Fruit fly (Drosophila melanogaster) whole organism, embryonic: ENCODE measurements around the gene kat-60L1.

ENCODE experiments used
- ATbp ChIP-seq: fragments of 200-800 bp; sonication (Bioruptor generic); optimal IDR thresholded peaks from 2 replicates; lab custom pipeline; 2017; ENCODE audit warnings: missing biosample characterization, mild to moderate bottlenecking, missing genetic modification characterization, missing genetic modification reagents
- Bgb ChIP-seq: fragments of 200-800 bp; sonication (Bioruptor generic); IDR thresholded peaks from 2 replicates; pipeline ENCODE4 v1.3.6; 2022; ENCODE audit warnings: missing biosample characterization, missing genetic modification characterization; ENCODE audit not compliant: partially characterized antibody
- CG10209 ChIP-seq: fragments of 200-800 bp; sonication (Bioruptor generic); optimal IDR thresholded peaks from 3 replicates; lab custom pipeline; 2017; ENCODE audit warnings: missing biosample characterization, mild to moderate bottlenecking, missing genetic modification characterization, missing genetic modification reagents
- CG10543 ChIP-seq: fragments of 200-800 bp; sonication (Bioruptor generic); optimal IDR thresholded peaks from 3 replicates; lab custom pipeline; 2017; ENCODE audit warnings: missing biosample characterization, mild to moderate bottlenecking, missing genetic modification characterization, moderate library complexity
- CG11695 ChIP-seq: fragments of 200-800 bp; sonication (Bioruptor generic); IDR thresholded peaks from 3 replicates; pipeline ENCODE4 v1.3.6; 2022; ENCODE audit warnings: missing biosample characterization, missing genetic modification characterization
- CG12155 ChIP-seq: fragments of 200-800 bp; sonication (Bioruptor generic); optimal IDR thresholded peaks from 3 replicates; lab custom pipeline; 2016; ENCODE audit warnings: missing biosample characterization, missing genetic modification characterization
- CG12659 ChIP-seq: fragments of 200-800 bp; sonication (Bioruptor generic); optimal IDR thresholded peaks from 3 replicates; lab custom pipeline; 2017; ENCODE audit warnings: mild to moderate bottlenecking, missing biosample characterization, missing genetic modification reagents, missing genetic modification characterization
- CG12769 ChIP-seq: fragments of 200-800 bp; sonication (Bioruptor generic); optimal IDR thresholded peaks from 2 replicates; lab custom pipeline; 2019; ENCODE audit warnings: missing biosample characterization, mild to moderate bottlenecking, missing genetic modification characterization, moderate library complexity
- CG12942 ChIP-seq: fragments of 200-800 bp; sonication (Bioruptor generic); optimal IDR thresholded peaks from 3 replicates; lab custom pipeline; 2016; ENCODE audit warnings: missing biosample characterization, missing genetic modification characterization
- CG13123 ChIP-seq: fragments of 200-800 bp; sonication (Bioruptor generic); optimal IDR thresholded peaks from 2 replicates; lab custom pipeline; 2016; ENCODE audit warnings: missing biosample characterization, missing genetic modification characterization
- CG17186 ChIP-seq: fragments of 200-800 bp; sonication (Bioruptor generic); optimal IDR thresholded peaks from 3 replicates; lab custom pipeline; 2017; ENCODE audit warnings: missing biosample characterization, missing genetic modification reagents, missing genetic modification characterization
- CG33557 ChIP-seq: fragments of 200-800 bp; sonication (Bioruptor generic); optimal IDR thresholded peaks from 2 replicates; lab custom pipeline; 2019; ENCODE audit warnings: missing biosample characterization, mild to moderate bottlenecking, missing genetic modification characterization, moderate library complexity
- CG4617 ChIP-seq: fragments of 200-800 bp; sonication (Bioruptor generic); optimal IDR thresholded peaks from 3 replicates; lab custom pipeline; 2016; ENCODE audit warnings: missing biosample characterization, missing genetic modification characterization, borderline replicate concordance
- CG4707 ChIP-seq: fragments of 200-800 bp; sonication (Bioruptor generic); optimal IDR thresholded peaks from 2 replicates; lab custom pipeline; 2018; ENCODE audit warnings: missing biosample characterization, mild to moderate bottlenecking, missing genetic modification characterization, moderate library complexity
- CG5245 ChIP-seq: fragments of 200-800 bp; sonication (Bioruptor generic); optimal IDR thresholded peaks from 3 replicates; lab custom pipeline; 2016; ENCODE audit warnings: missing biosample characterization, missing genetic modification characterization
- CG6765 ChIP-seq: fragments of 200-800 bp; sonication (Bioruptor generic); optimal IDR thresholded peaks from 3 replicates; lab custom pipeline; 2017; ENCODE audit warnings: missing biosample characterization, mild to moderate bottlenecking, missing genetic modification characterization
- CG7963 ChIP-seq: fragments of 200-800 bp; sonication (Bioruptor generic); IDR thresholded peaks from 3 replicates; pipeline ENCODE4 v1.3.6; 2022; ENCODE audit warnings: missing biosample characterization, missing genetic modification characterization; ENCODE audit not compliant: partially characterized antibody
- CG8765 ChIP-seq: fragments of 200-800 bp; sonication (Bioruptor generic); IDR thresholded peaks from 2 replicates; pipeline ENCODE4 v1.3.6; 2022; ENCODE audit warnings: missing biosample characterization, missing genetic modification characterization
- CG8924 ChIP-seq: fragments of 200-800 bp; optimal IDR thresholded peaks from 3 replicates; lab custom pipeline; 2019; ENCODE audit warnings: missing biosample characterization, mild to moderate bottlenecking, missing genetic modification characterization, moderate library complexity
- CG9437 ChIP-seq: fragments of 200-800 bp; sonication (Bioruptor generic); optimal IDR thresholded peaks from 2 replicates; lab custom pipeline; 2018; ENCODE audit warnings: missing biosample characterization, mild to moderate bottlenecking, missing genetic modification characterization
- D19A ChIP-seq: fragments of 200-800 bp; optimal IDR thresholded peaks from 3 replicates; lab custom pipeline; 2019; ENCODE audit warnings: missing biosample characterization, mild to moderate bottlenecking, missing genetic modification characterization, moderate library complexity
- H15 ChIP-seq: fragments of 200-800 bp; sonication (Bioruptor generic); IDR thresholded peaks from 3 replicates; pipeline ENCODE4 v1.3.6; 2022; ENCODE audit warnings: missing biosample characterization, missing genetic modification characterization
- HLH54F ChIP-seq: fragments of 200-800 bp; sonication (Bioruptor generic); optimal IDR thresholded peaks from 3 replicates; lab custom pipeline; 2016; ENCODE audit warnings: missing biosample characterization, missing genetic modification characterization
- Hmx ChIP-seq: fragments of 200-800 bp; sonication (Bioruptor generic); optimal IDR thresholded peaks from 2 replicates; lab custom pipeline; 2016; ENCODE audit warnings: missing biosample characterization, missing genetic modification characterization
- Hr78 ChIP-seq, 2 experiments: fragments of 200-800 bp in 1 of 2; fragments of >200 bp in 1 of 2; sonication (Bioruptor generic) in 1 of 2; optimal IDR thresholded peaks; 2 replicates each; lab custom pipeline; 2017 to 2019; ENCODE audit warnings: missing biosample characterization in 2 of 2, missing genetic modification characterization in 2 of 2, mild to moderate bottlenecking in 1 of 2, moderate library complexity in 1 of 2
- MTF-1 ChIP-seq: fragments of 200-800 bp; sonication (Bioruptor generic); optimal IDR thresholded peaks from 2 replicates; lab custom pipeline; 2018; ENCODE audit warnings: missing biosample characterization, mild to moderate bottlenecking, missing genetic modification characterization, borderline replicate concordance
- Med ChIP-seq: fragments of 200-800 bp; sonication (Bioruptor generic); peaks from one replicate; lab custom pipeline; 2016; ENCODE audit warnings: missing biosample characterization, missing genetic modification characterization, mild to moderate bottlenecking, inconsistent platforms, moderate library complexity
- NC2α ChIP-seq: fragments of 200-800 bp; sonication (Bioruptor generic); optimal IDR thresholded peaks from 2 replicates; lab custom pipeline; 2016; ENCODE audit warnings: missing biosample characterization, missing genetic modification characterization
- Optix ChIP-seq: fragments of 200-800 bp; sonication (Bioruptor generic); IDR thresholded peaks from 3 replicates; pipeline ENCODE4 v1.3.6; 2022; ENCODE audit warnings: missing biosample characterization, missing genetic modification characterization
- Ssrp ChIP-seq: fragments of 200-800 bp; sonication (Bioruptor generic); optimal IDR thresholded peaks from 2 replicates; lab custom pipeline; 2018; ENCODE audit warnings: missing biosample characterization, mild to moderate bottlenecking, missing genetic modification characterization, moderate library complexity
- Tbp ChIP-seq: fragments of >200 bp; optimal IDR thresholded peaks from 2 replicates; lab custom pipeline; 2018; ENCODE audit warnings: missing biosample characterization, missing genetic modification characterization
- ara ChIP-seq: fragments of 200-800 bp; sonication (Bioruptor generic); IDR thresholded peaks from 2 replicates; pipeline ENCODE4 v1.3.6; 2022; ENCODE audit warnings: missing biosample characterization, missing genetic modification characterization
- cad ChIP-seq: fragments of >200 bp; optimal IDR thresholded peaks from 2 replicates; lab custom pipeline; 2017; ENCODE audit warnings: missing biosample characterization, missing genetic modification characterization
- chinmo ChIP-seq: fragments of 200-800 bp; sonication (Bioruptor generic); IDR thresholded peaks from 4 replicates; pipeline ENCODE4 v1.3.6; 2022; ENCODE audit warnings: missing biosample characterization, missing genetic modification characterization; ENCODE audit not compliant: partially characterized antibody
- ftz-f1 ChIP-seq: fragments of 200-800 bp; sonication (Bioruptor generic); optimal IDR thresholded peaks from 2 replicates; lab custom pipeline; 2016; ENCODE audit warnings: missing biosample characterization, missing genetic modification characterization
- fu2 ChIP-seq: fragments of 200-800 bp; sonication (Bioruptor generic); optimal IDR thresholded peaks from 2 replicates; lab custom pipeline; 2016; ENCODE audit warnings: missing biosample characterization, missing genetic modification characterization
- kah ChIP-seq: fragments of 200-800 bp; sonication (Bioruptor generic); optimal IDR thresholded peaks from 2 replicates; lab custom pipeline; 2018; ENCODE audit warnings: missing biosample characterization, mild to moderate bottlenecking, missing genetic modification characterization
- kay ChIP-seq: fragments of 200-800 bp; sonication (Bioruptor generic); optimal IDR thresholded peaks from 2 replicates; lab custom pipeline; 2016; ENCODE audit warnings: missing biosample characterization, missing genetic modification characterization
- lbe ChIP-seq: fragments of 200-800 bp; sonication (Bioruptor generic); optimal IDR thresholded peaks from 2 replicates; lab custom pipeline; 2016; ENCODE audit warnings: missing biosample characterization, mild to moderate bottlenecking, missing genetic modification characterization
- pfk ChIP-seq: fragments of 200-800 bp; sonication (Bioruptor generic); optimal IDR thresholded peaks from 2 replicates; lab custom pipeline; 2018; ENCODE audit warnings: missing biosample characterization, mild to moderate bottlenecking, missing genetic modification characterization, moderate library complexity
- pros ChIP-seq: fragments of 200-800 bp; sonication (Bioruptor generic); optimal IDR thresholded peaks from 3 replicates; lab custom pipeline; 2019; ENCODE audit warnings: missing biosample characterization, mild to moderate bottlenecking, missing genetic modification characterization, moderate library complexity
- repo ChIP-seq: fragments of 200-800 bp; sonication (Bioruptor generic); optimal IDR thresholded peaks from 2 replicates; lab custom pipeline; 2016; ENCODE audit warnings: missing biosample characterization, missing genetic modification characterization
- sc ChIP-seq, 3 experiments: fragments of >200 bp in 2 of 3; fragments of 200-800 bp in 1 of 3; sonication (Bioruptor generic) in 1 of 3; optimal IDR thresholded peaks; 2 replicates in 2 of 3; 3 replicates in 1 of 3; lab custom pipeline; 2017; ENCODE audit warnings: mild to moderate bottlenecking in 1 of 3, missing biosample characterization in 1 of 3, missing genetic modification characterization in 1 of 3, missing genetic modification reagents in 1 of 3
- sug ChIP-seq: fragments of 200-800 bp; optimal IDR thresholded peaks from 2 replicates; lab custom pipeline; 2019; ENCODE audit warnings: missing biosample characterization, mild to moderate bottlenecking, missing genetic modification characterization, moderate library complexity
- tgo ChIP-seq: fragments of 200-800 bp; sonication (Bioruptor generic); IDR thresholded peaks from 3 replicates; pipeline ENCODE4 v1.3.6; 2022; ENCODE audit warnings: missing biosample characterization, missing genetic modification characterization
- trh ChIP-seq: fragments of 200-800 bp; sonication (Bioruptor generic); optimal IDR thresholded peaks from 2 replicates; lab custom pipeline; 2016; ENCODE audit warnings: missing biosample characterization, missing genetic modification characterization
- tx ChIP-seq: fragments of 200-800 bp; sonication (Bioruptor generic); optimal IDR thresholded peaks from 2 replicates; lab custom pipeline; 2016; ENCODE audit warnings: missing biosample characterization, missing genetic modification characterization
- unpg ChIP-seq: fragments of 200-800 bp; sonication (Bioruptor generic); optimal IDR thresholded peaks from 3 replicates; lab custom pipeline; 2018; ENCODE audit warnings: missing biosample characterization, mild to moderate bottlenecking, missing genetic modification characterization, moderate library complexity
- vvl ChIP-seq: fragments of 200-800 bp; sonication (Bioruptor generic); IDR thresholded peaks from 2 replicates; pipeline ENCODE4 v1.3.6; 2022; ENCODE audit warnings: missing biosample characterization, missing genetic modification characterization

kat-60L1 gene

DNA sequence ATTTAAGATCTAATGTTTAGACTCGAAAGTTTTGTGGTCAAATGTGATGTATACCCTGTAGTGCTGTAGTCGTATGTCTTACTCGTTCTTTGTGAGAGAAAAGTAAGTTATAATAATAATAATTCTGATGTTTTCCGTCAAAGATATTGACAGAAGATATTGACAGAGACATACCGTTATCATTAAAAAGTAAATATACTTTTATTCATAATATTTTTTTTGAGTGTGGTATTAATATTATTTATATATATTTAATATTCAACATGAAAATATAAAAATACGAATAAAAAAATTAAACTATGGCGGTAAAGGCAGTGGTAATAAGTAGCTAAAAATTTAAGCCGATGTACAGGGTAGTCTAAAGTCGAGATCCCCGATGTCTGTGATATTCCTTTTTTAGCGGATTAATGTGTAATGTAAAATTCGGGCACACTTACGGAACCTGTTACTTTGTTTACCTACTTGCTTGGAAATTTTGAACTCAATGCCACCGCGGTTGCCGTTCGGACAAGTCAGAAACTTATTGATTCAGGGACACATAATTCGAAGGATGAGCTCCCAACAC, 45.2 kb upstream of the kat-60L1 start, which contains the start of the genes CG2100 and CG1236 (continued):
- no peak for TF ChIP-seq NC2α (GFP tag; lab: Kevin White, UChicago)
- peak; percentile 37 for TF ChIP-seq HLH54F (GFP tag; lab: Kevin White, UChicago)
- TF ChIP-seq CG4617, result peak; percentile 57
- no peak for TF ChIP-seq Tbp (GFP tag; lab: Kevin White, UChicago)
- TF ChIP-seq ftz-f1 (GFP tag; lab: Kevin White, UChicago), result peak; percentile 37
- peak; percentile 53 for TF ChIP-seq lbe (GFP tag; lab: Kevin White, UChicago)
- TF ChIP-seq Bgb (GFP tag; lab: Robert Waterston, UW), result no peak
- TF ChIP-seq CG12155, result peak; percentile 70
- peak; percentile 2 for TF ChIP-seq CG17186
- TF ChIP-seq D19A (tag; lab: Kevin White, UChicago), result peak; percentile 86
- peak; percentile 69 for TF ChIP-seq CG6765 (GFP tag; lab: Kevin White, UChicago)
- no peak for TF ChIP-seq fu2 (GFP tag; lab: Kevin White, UChicago)
- TF ChIP-seq CG8924, result peak; percentile 94
- TF ChIP-seq Hr78 (GFP tag; optimal IDR thresholded peaks at IDR 0.05; lab: Kevin White, UChicago), result peak in 1 of 2 experiments; percentile 66
- TF ChIP-seq CG12659, result peak; percentile 93
- no peak for TF ChIP-seq cad (GFP tag; lab: Kevin White, UChicago)
- no peak for TF ChIP-seq Hmx
- TF ChIP-seq sc (optimal IDR thresholded peaks at IDR 0.05; lab: Kevin White, UChicago), result no peak
- TF ChIP-seq sc (GFP tag; optimal IDR thresholded peaks at IDR 0.05; lab: Kevin White, UChicago), result peak; percentile 85
- peak; percentile 85 for TF ChIP-seq kah
- TF ChIP-seq ATbp (GFP tag; lab: Kevin White, UChicago), result peak; percentile 82
- TF ChIP-seq CG11695 (GFP tag; lab: Robert Waterston, UW), result peak; percentile 87
- TF ChIP-seq Optix (GFP tag; lab: Robert Waterston, UW), result peak; percentile 26; the same call in 1 of the 3 replicates
- TF ChIP-seq Med (GFP tag; lab: Kevin White, UChicago), result peak; percentile 88
- TF ChIP-seq CG12942 (GFP tag; lab: Kevin White, UChicago), result peak; percentile 71
- peak; percentile 76; the same call in 1 of the 2 replicates for TF ChIP-seq vvl (GFP tag; lab: Robert Waterston, UW)
- TF ChIP-seq CG10543, result peak; percentile 59
- no peak for TF ChIP-seq pfk
- TF ChIP-seq chinmo (GFP tag; lab: Robert Waterston, UW), result no peak
- peak; percentile 12 for TF ChIP-seq repo (GFP tag; lab: Kevin White, UChicago)
- no peak; the same call in 2 of the 3 replicates for TF ChIP-seq H15
- peak; percentile 61 for TF ChIP-seq CG5245
- TF ChIP-seq CG10209 (GFP tag; lab: Kevin White, UChicago), result peak; percentile 90
- TF ChIP-seq CG33557, result peak; percentile 86
- TF ChIP-seq CG8765, result peak; percentile 60
- no peak for TF ChIP-seq CG12769 (tag; lab: Kevin White, UChicago)
- no peak for TF ChIP-seq pros (GFP tag; lab: Kevin White, UChicago)
- TF ChIP-seq unpg, result peak; percentile 84
- peak; percentile 90 for TF ChIP-seq Ssrp
- peak; percentile 31 for TF ChIP-seq CG4707 (GFP tag; lab: Kevin White, UChicago)
- TF ChIP-seq tx (GFP tag; lab: Kevin White, UChicago), result no peak
- peak; percentile 27 for TF ChIP-seq CG13123 (GFP tag; lab: Kevin White, UChicago)
- TF ChIP-seq CG7963 (GFP tag; lab: Robert Waterston, UW), result no peak
- peak; percentile 1 for TF ChIP-seq MTF-1 (GFP tag; lab: Kevin White, UChicago)
- TF ChIP-seq CG9437 (GFP tag; lab: Kevin White, UChicago), result peak; percentile 89
- TF ChIP-seq sug (tag; lab: Kevin White, UChicago), result peak; percentile 68
- TF ChIP-seq tgo, result peak; percentile 82
- peak; percentile 50; the same call in 1 of the 2 replicates for TF ChIP-seq ara (GFP tag; lab: Robert Waterston, UW)
- TF ChIP-seq trh (GFP tag; lab: Kevin White, UChicago), result peak; percentile 55
- TF ChIP-seq kay (GFP tag; lab: Kevin White, UChicago), result peak; percentile 24
